Worm (Caenorhabditis elegans): ENCODE measurements around the gene kgb-1.

ce11 chrIV:425546-425945 lies 15.7 kb upstream of the kgb-1 start:
- TF ChIP-seq ref-1 (GFP tag; conservative IDR thresholded peaks at IDR 0.05) (no peak), med-1 (GFP tag; optimal IDR thresholded peaks at IDR 0.05; ENCODE audit: insufficient read depth) (no peak), flt-1 (GFP tag; IDR thresholded peaks at IDR 0.05) (no peak), klf-2 (GFP tag; conservative IDR thresholded peaks at IDR 0.05) (no peak), T22C8.4 (GFP tag; IDR thresholded peaks at IDR 0.05) (no peak)
